Fruit fly (Drosophila melanogaster): ENCODE data around the gene CG43373.
A peak's percentile ranks its signal among the peaks of the same experiment; 100 is the strongest.

Gene CG43373

DNA sequence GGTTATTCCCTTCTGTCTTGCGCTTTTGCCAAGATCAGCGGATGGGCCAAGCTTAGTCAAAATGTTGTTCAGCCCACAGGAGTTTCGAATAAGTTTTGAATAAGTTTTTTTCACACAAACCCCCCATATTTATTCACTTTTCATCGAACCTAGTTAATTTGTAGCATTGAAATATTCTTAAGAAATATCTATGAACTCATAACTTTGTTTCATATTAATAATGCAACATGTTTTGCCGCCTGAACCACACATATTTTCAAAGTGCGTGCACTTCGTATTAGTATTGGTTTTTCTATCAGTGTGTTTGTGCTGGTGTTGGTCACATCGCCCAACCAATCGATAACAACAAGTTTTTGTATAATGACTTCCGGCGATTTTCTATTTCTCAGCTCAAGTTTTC, 56.7 kb downstream of the CG43373 start (continued):
- TF ChIP-seq hkb (optimal IDR thresholded peaks at IDR 0.05) (no peak), hkb (GFP tag; IDR thresholded peaks at IDR 0.05) (0 out of 2 replicates have a peak, but pooled peaks have one; percentile 46), BtbVII (GFP tag; optimal IDR thresholded peaks at IDR 0.05) (no peak), CG11560 (tag; IDR thresholded peaks at IDR 0.05) (no peak), HLH54F (GFP tag; optimal IDR thresholded peaks at IDR 0.05) (no peak), Med (GFP tag) (peak; percentile 68), CG2712 (tag; optimal IDR thresholded peaks at IDR 0.05) (peak; percentile 70), MBD-R2 (GFP tag; IDR thresholded peaks at IDR 0.05) (no peak), CG18599 (GFP tag; optimal IDR thresholded peaks at IDR 0.05) (no peak), CG3995 (GFP tag; optimal IDR thresholded peaks at IDR 0.05) (no peak), Poxn (GFP tag; IDR thresholded peaks at IDR 0.05) (no peak), dpn (GFP tag; optimal IDR thresholded peaks at IDR 0.05) (no peak), Deaf1 (tag; optimal IDR thresholded peaks at IDR 0.05) (no peak), CG7963 (GFP tag; IDR thresholded peaks at IDR 0.05; ENCODE audit: partially characterized antibody) (no peak), CG18011 (GFP tag; optimal IDR thresholded peaks at IDR 0.05) (no peak), E2f1 (GFP tag; IDR thresholded peaks at IDR 0.05) (peak; percentile 58), Sox100B (GFP tag; optimal IDR thresholded peaks at IDR 0.05) (peak; percentile 35), CG17385 (GFP tag; optimal IDR thresholded peaks at IDR 0.05) (no peak), CG30403 (GFP tag; optimal IDR thresholded peaks at IDR 0.05) (peak; percentile 16), CG6254 (GFP tag; optimal IDR thresholded peaks at IDR 0.05) (no peak), fd96Cb (tag; optimal IDR thresholded peaks at IDR 0.05) (no peak), scrt (GFP tag; optimal IDR thresholded peaks at IDR 0.05) (no peak), Gug (GFP tag; IDR thresholded peaks at IDR 0.05) (peak; percentile 3; the same call in 1 of the 4 replicates), Oaz (GFP tag; IDR thresholded peaks at IDR 0.05) (no peak), CG2199 (GFP tag; IDR thresholded peaks at IDR 0.05) (no peak), gsb-n (tag; optimal IDR thresholded peaks at IDR 0.05) (peak; percentile 17), CG15073 (GFP tag; optimal IDR thresholded peaks at IDR 0.05) (no peak), Rx (GFP tag; IDR thresholded peaks at IDR 0.05) (peak; percentile 61; the same call in 1 of the 2 replicates), bsh (GFP tag; optimal IDR thresholded peaks at IDR 0.05) (peak in 1 of 2 experiments; percentile 17), CG1832 (GFP tag; optimal IDR thresholded peaks at IDR 0.05) (no peak), kay (GFP tag; optimal IDR thresholded peaks at IDR 0.05) (no peak), pzg (GFP tag; optimal IDR thresholded peaks at IDR 0.05) (no peak), gem (tag; optimal IDR thresholded peaks at IDR 0.05) (peak; percentile 53), Ravus (GFP tag; IDR thresholded peaks at IDR 0.05) (no peak), zfh1 (GFP tag; IDR thresholded peaks at IDR 0.05) (peak; percentile 82), CG12744 (GFP tag; optimal IDR thresholded peaks at IDR 0.05) (no peak), CG4707 (GFP tag; optimal IDR thresholded peaks at IDR 0.05) (no peak), CG10959 (GFP tag; IDR thresholded peaks at IDR 0.05) (no peak), Xrp1 (GFP tag; IDR thresholded peaks at IDR 0.05) (peak; percentile 75), Atf3 (GFP tag; optimal IDR thresholded peaks at IDR 0.05) (no peak), Oli (tag; optimal IDR thresholded peaks at IDR 0.05) (no peak), nmo (GFP tag; optimal IDR thresholded peaks at IDR 0.05) (peak; percentile 53), Drgx (GFP tag; IDR thresholded peaks at IDR 0.05) (peak; percentile 37), CG2889 (GFP tag; IDR thresholded peaks at IDR 0.05) (no peak), crol (GFP tag; IDR thresholded peaks at IDR 0.05) (no peak), CG12071 (GFP tag; optimal IDR thresholded peaks at IDR 0.05) (no peak), jing (GFP tag; optimal IDR thresholded peaks at IDR 0.05) (no peak), pum (GFP tag; optimal IDR thresholded peaks at IDR 0.05) (peak; percentile 24), D19A (tag; optimal IDR thresholded peaks at IDR 0.05) (no peak), CG4730 (GFP tag; IDR thresholded peaks at IDR 0.05) (no peak), Myb (GFP tag; optimal IDR thresholded peaks at IDR 0.05) (no peak), dysf (GFP tag; IDR thresholded peaks at IDR 0.05) (peak; percentile 41; the same call in 1 of the 3 replicates)
